Fruit fly (Drosophila melanogaster) whole organism, prepupa: ENCODE measurements around the gene CG31064.

Experiments used
- Blimp-1 ChIP-seq: fragments of 200-800 bp; sonication (Bioruptor generic); optimal IDR thresholded peaks from 3 replicates; lab custom pipeline; 2017; ENCODE audit warnings: missing biosample characterization, missing genetic modification characterization, mild to moderate bottlenecking, moderate library complexity, missing genetic modification reagents
- CG10631 ChIP-seq: fragments of 200-800 bp; sonication (Bioruptor generic); optimal IDR thresholded peaks from 2 replicates; lab custom pipeline; 2016; ENCODE audit warnings: missing biosample characterization, missing genetic modification characterization
- CG11294 ChIP-seq: fragments of 200-800 bp; sonication (Bioruptor generic); IDR thresholded peaks from 2 replicates; pipeline ENCODE4 v1.3.6; 2022; ENCODE audit warnings: missing biosample characterization, missing genetic modification characterization
- CG11762 ChIP-seq: fragments of 200-800 bp; sonication (Bioruptor generic); optimal IDR thresholded peaks from 3 replicates; lab custom pipeline; 2016; ENCODE audit warnings: missing biosample characterization, missing genetic modification characterization; ENCODE audit not compliant: insufficient read depth
- CG11902 ChIP-seq: fragments of 200-800 bp; sonication (Bioruptor generic); optimal IDR thresholded peaks from 3 replicates; lab custom pipeline; 2016; ENCODE audit warnings: missing biosample characterization, missing genetic modification characterization
- CG15336 ChIP-seq: fragments of 200-800 bp; sonication (Bioruptor generic); IDR thresholded peaks from 2 replicates; pipeline ENCODE4 v1.3.6; 2022; ENCODE audit warnings: missing biosample characterization, missing genetic modification characterization
- CG1621 ChIP-seq: fragments of 200-800 bp; sonication (Bioruptor generic); optimal IDR thresholded peaks from 3 replicates; lab custom pipeline; 2018; ENCODE audit warnings: missing biosample characterization, mild to moderate bottlenecking, missing genetic modification characterization
- CG3032 ChIP-seq: fragments of 200-800 bp; optimal IDR thresholded peaks from 2 replicates; lab custom pipeline; 2019; ENCODE audit warnings: missing biosample characterization, mild to moderate bottlenecking, missing genetic modification characterization, moderate library complexity
- CG31627 ChIP-seq: fragments of 200-800 bp; sonication (Bioruptor generic); optimal IDR thresholded peaks from 3 replicates; lab custom pipeline; 2016; ENCODE audit warnings: missing biosample characterization, missing genetic modification characterization
- CG34406 ChIP-seq: fragments of 200-800 bp; sonication (Bioruptor generic); optimal IDR thresholded peaks from 3 replicates; lab custom pipeline; 2016; ENCODE audit warnings: missing biosample characterization, missing genetic modification characterization
- CG3919 ChIP-seq: fragments of 200-800 bp; sonication (Bioruptor generic); optimal IDR thresholded peaks from 3 replicates; lab custom pipeline; 2016; ENCODE audit warnings: missing biosample characterization, missing genetic modification characterization
- CG4318 ChIP-seq: fragments of 200-800 bp; sonication (Bioruptor generic); optimal IDR thresholded peaks from 3 replicates; lab custom pipeline; 2017; ENCODE audit warnings: missing biosample characterization, mild to moderate bottlenecking, missing genetic modification characterization
- CG6792 ChIP-seq: fragments of 200-800 bp; sonication (Bioruptor generic); optimal IDR thresholded peaks from 3 replicates; lab custom pipeline; 2016; ENCODE audit warnings: missing biosample characterization, missing genetic modification characterization
- CG6854 ChIP-seq: fragments of 200-800 bp; sonication (Bioruptor generic); optimal IDR thresholded peaks from 2 replicates; lab custom pipeline; 2017; ENCODE audit warnings: missing biosample characterization, mild to moderate bottlenecking, missing genetic modification characterization
- CG7368 ChIP-seq: fragments of 200-800 bp; sonication (Bioruptor generic); optimal IDR thresholded peaks from 3 replicates; lab custom pipeline; 2016; ENCODE audit warnings: missing biosample characterization, missing genetic modification characterization
- CG8119 ChIP-seq: fragments of 200-800 bp; sonication (Bioruptor generic); IDR thresholded peaks from 3 replicates; pipeline ENCODE4 v1.3.6; 2022; ENCODE audit warnings: missing biosample characterization, missing genetic modification characterization
- CG8319 ChIP-seq: fragments of 200-800 bp; sonication (Bioruptor generic); optimal IDR thresholded peaks from 3 replicates; lab custom pipeline; 2016; ENCODE audit warnings: missing biosample characterization, missing genetic modification characterization
- CG8632 ChIP-seq: fragments of 200-800 bp; sonication (Bioruptor generic); optimal IDR thresholded peaks from 3 replicates; lab custom pipeline; 2016; ENCODE audit warnings: missing biosample characterization, missing genetic modification characterization
- CG9139 ChIP-seq: fragments of 200-800 bp; sonication (Bioruptor generic); optimal IDR thresholded peaks from 3 replicates; lab custom pipeline; 2017; ENCODE audit warnings: missing biosample characterization, mild to moderate bottlenecking, missing genetic modification characterization
- Eip75B ChIP-seq: fragments of 200-800 bp; sonication (Bioruptor generic); optimal IDR thresholded peaks from 3 replicates; lab custom pipeline; 2016; ENCODE audit warnings: missing biosample characterization, missing genetic modification characterization
- Eip78C ChIP-seq: fragments of 200-800 bp; sonication (Bioruptor generic); peaks from one replicate; lab custom pipeline; 2016; ENCODE audit warnings: missing biosample characterization, missing genetic modification characterization
- Eip93F ChIP-seq: fragments of 200-800 bp; sonication (Bioruptor generic); optimal IDR thresholded peaks from 2 replicates; lab custom pipeline; 2016; ENCODE audit warnings: missing biosample characterization, mild to moderate bottlenecking, missing genetic modification characterization
- Ets21C ChIP-seq: fragments of 200-800 bp; sonication (Bioruptor generic); optimal IDR thresholded peaks from 3 replicates; lab custom pipeline; 2016; ENCODE audit warnings: missing biosample characterization, missing genetic modification characterization
- Hr38 ChIP-seq: sonication (Bioruptor generic); optimal IDR thresholded peaks from 2 replicates; lab custom pipeline; 2016; ENCODE audit warnings: missing biosample characterization, missing genetic modification characterization
- Hr39 ChIP-seq: fragments of 200-800 bp; sonication (Bioruptor generic); optimal IDR thresholded peaks from 2 replicates; lab custom pipeline; 2016; ENCODE audit warnings: missing biosample characterization, missing genetic modification characterization
- Hr4 ChIP-seq: fragments of 200-800 bp; sonication (Bioruptor generic); optimal IDR thresholded peaks from 3 replicates; lab custom pipeline; 2016; ENCODE audit warnings: missing biosample characterization, missing genetic modification characterization
- Lpt ChIP-seq: fragments of 200-800 bp; sonication (Bioruptor generic); optimal IDR thresholded peaks from 3 replicates; lab custom pipeline; 2016; ENCODE audit warnings: missing biosample characterization, missing genetic modification characterization
- Met ChIP-seq: fragments of 200-800 bp; sonication (Bioruptor generic); optimal IDR thresholded peaks from 3 replicates; lab custom pipeline; 2016; ENCODE audit warnings: missing biosample characterization, missing genetic modification characterization
- OdsH ChIP-seq: fragments of 200-800 bp; sonication (Bioruptor generic); optimal IDR thresholded peaks from 3 replicates; lab custom pipeline; 2016; ENCODE audit warnings: missing biosample characterization, missing genetic modification characterization
- Sox102F ChIP-seq: fragments of 200-800 bp; sonication (Bioruptor generic); optimal IDR thresholded peaks from 2 replicates; lab custom pipeline; 2016; ENCODE audit warnings: missing biosample characterization, mild to moderate bottlenecking, missing genetic modification characterization
- Sox14 ChIP-seq: fragments of 200-800 bp; sonication (Bioruptor generic); optimal IDR thresholded peaks from 3 replicates; lab custom pipeline; 2016; ENCODE audit warnings: missing biosample characterization, missing genetic modification characterization
- Sox15 ChIP-seq: fragments of 200-800 bp; sonication (Bioruptor generic); optimal IDR thresholded peaks from 3 replicates; lab custom pipeline; 2016; ENCODE audit warnings: missing biosample characterization, missing genetic modification characterization
- achi ChIP-seq: fragments of 200-800 bp; sonication (Bioruptor generic); optimal IDR thresholded peaks from 3 replicates; lab custom pipeline; 2016; ENCODE audit warnings: missing biosample characterization, missing genetic modification characterization
- acj6 ChIP-seq: fragments of 200-800 bp; sonication (Bioruptor generic); optimal IDR thresholded peaks from 3 replicates; lab custom pipeline; 2016; ENCODE audit warnings: missing biosample characterization, missing genetic modification characterization
- dac ChIP-seq: fragments of 200-800 bp; sonication (Bioruptor generic); optimal IDR thresholded peaks from 2 replicates; lab custom pipeline; 2017; ENCODE audit warnings: missing biosample characterization, mild to moderate bottlenecking, missing genetic modification characterization
- eg ChIP-seq: fragments of 200-800 bp; sonication (Bioruptor generic); IDR thresholded peaks from 3 replicates; pipeline ENCODE4 v1.3.6; 2022; ENCODE audit warnings: missing biosample characterization, missing genetic modification characterization
- esn ChIP-seq: fragments of 200-800 bp; sonication (Bioruptor generic); optimal IDR thresholded peaks from 2 replicates; lab custom pipeline; 2016; ENCODE audit warnings: missing biosample characterization, mild to moderate bottlenecking, missing genetic modification characterization, moderate library complexity
- fd59A ChIP-seq: fragments of 200-800 bp; sonication (Bioruptor generic); optimal IDR thresholded peaks from 2 replicates; lab custom pipeline; 2017; ENCODE audit warnings: missing biosample characterization, mild to moderate bottlenecking, missing genetic modification characterization, missing genetic modification reagents
- fd85E ChIP-seq: fragments of 200-800 bp; sonication (Bioruptor generic); optimal IDR thresholded peaks from 3 replicates; lab custom pipeline; 2016; ENCODE audit warnings: missing biosample characterization, missing genetic modification characterization
- fkh ChIP-seq: fragments of 200-800 bp; sonication (Bioruptor generic); optimal IDR thresholded peaks from 3 replicates; lab custom pipeline; 2017; ENCODE audit warnings: missing biosample characterization, mild to moderate bottlenecking, missing genetic modification characterization, moderate library complexity
- lz ChIP-seq: fragments of 200-800 bp; sonication (Bioruptor generic); optimal IDR thresholded peaks from 3 replicates; lab custom pipeline; 2016; ENCODE audit warnings: missing biosample characterization, missing genetic modification characterization
- pdm3 ChIP-seq: fragments of 200-800 bp; sonication (Bioruptor generic); optimal IDR thresholded peaks from 3 replicates; lab custom pipeline; 2016; ENCODE audit warnings: missing biosample characterization, missing genetic modification characterization
- salr ChIP-seq, 2 experiments: fragments of 200-800 bp; sonication (Bioruptor generic); optimal IDR thresholded peaks; 3 replicates each; lab custom pipeline; 2016 to 2018; ENCODE audit warnings: missing biosample characterization in 2 of 2, missing genetic modification characterization in 2 of 2, mild to moderate bottlenecking in 1 of 2
- spab ChIP-seq: fragments of 200-800 bp; sonication (Bioruptor generic); optimal IDR thresholded peaks from 2 replicates; lab custom pipeline; 2017; ENCODE audit warnings: missing biosample characterization, mild to moderate bottlenecking, missing genetic modification characterization, missing genetic modification reagents
- svp ChIP-seq: fragments of 200-800 bp; sonication (Bioruptor generic); peaks from one replicate; lab custom pipeline; 2016; ENCODE audit warnings: missing biosample characterization, missing genetic modification characterization
- topi ChIP-seq: fragments of 200-800 bp; sonication (Bioruptor generic); optimal IDR thresholded peaks from 3 replicates; lab custom pipeline; 2016; ENCODE audit warnings: missing biosample characterization, missing genetic modification characterization

The CG31064 gene

DNA sequence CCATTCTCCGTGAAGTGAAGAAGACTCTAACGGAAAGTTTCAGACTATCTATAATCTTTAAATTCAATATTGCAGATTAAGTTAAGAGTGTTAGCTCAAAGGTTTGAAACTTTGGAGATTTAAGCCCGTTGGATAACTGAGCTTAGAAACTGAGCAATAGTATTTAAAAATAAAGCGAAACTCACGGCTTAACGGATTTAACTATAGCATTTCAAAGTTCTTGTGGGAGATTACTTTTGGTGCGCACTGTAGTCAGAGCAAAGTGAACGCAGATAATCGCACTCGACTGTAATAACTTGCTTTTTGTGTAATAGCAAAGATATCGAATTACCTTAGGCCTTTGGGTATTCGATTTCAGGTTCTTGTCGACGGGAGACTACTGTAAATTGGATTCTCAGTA, 43.4 kb upstream of the CG31064 start, which contains the start of gene mrt (continued):
- TF ChIP-seq OdsH (peak; percentile 72), pdm3 (GFP tag; lab: Kevin White, UChicago) (peak; percentile 70), salr (GFP tag; optimal IDR thresholded peaks at IDR 0.05; lab: Kevin White, UChicago) (peak; percentile 15 to 71), CG31627 (GFP tag; lab: Kevin White, UChicago) (peak; percentile 67), dac (GFP tag; lab: Kevin White, UChicago) (no peak), eg (GFP tag; lab: Robert Waterston, UW) (peak; percentile 66; the same call in 2 of the 3 replicates), svp (peak; percentile 71), Eip75B (peak; percentile 55), CG7368 (peak; percentile 15), lz (peak; percentile 52), CG6792 (GFP tag; lab: Kevin White, UChicago) (peak; percentile 50), Lpt (GFP tag; lab: Kevin White, UChicago) (no peak), Eip93F (no peak), CG11762 (GFP tag; lab: Kevin White, UChicago) (peak; percentile 44), achi (GFP tag; lab: Kevin White, UChicago) (peak; percentile 50), fkh (GFP tag; lab: Kevin White, UChicago) (no peak), CG6854 (GFP tag; lab: Kevin White, UChicago) (no peak), Sox102F (peak; percentile 53), Hr4 (GFP tag; lab: Kevin White, UChicago) (peak; percentile 72), Hr39 (GFP tag; lab: Kevin White, UChicago) (peak; percentile 65)

DNA sequence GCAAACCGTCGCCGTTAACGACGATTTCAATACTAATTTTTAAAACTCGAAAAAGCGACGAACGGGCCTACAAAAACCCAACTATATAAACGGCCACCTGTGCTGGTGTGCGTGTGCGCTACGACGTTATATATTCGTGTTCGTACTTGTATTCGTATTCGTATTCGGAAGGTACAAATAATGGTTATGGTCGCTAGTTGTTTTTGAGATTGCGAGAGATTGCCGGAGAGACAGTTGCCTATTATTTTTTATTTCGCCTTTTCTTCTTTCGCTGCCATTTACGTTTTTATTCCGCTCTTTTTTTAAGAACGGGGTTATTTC, 42.9 kb upstream of the CG31064 start:
- TF ChIP-seq CG31627 (GFP tag; lab: Kevin White, UChicago) (no peak), spab (GFP tag; lab: Kevin White, UChicago) (no peak), acj6 (GFP tag; lab: Kevin White, UChicago) (no peak), Met (GFP tag; lab: Kevin White, UChicago) (no peak), dac (GFP tag; lab: Kevin White, UChicago) (no peak), CG3919 (no peak)

dm6 chr3R:27281022-27281810, 42.3 kb upstream of the CG31064 start:
- peak; percentile 87 for TF ChIP-seq CG9139
- TF ChIP-seq CG4318 (GFP tag; lab: Kevin White, UChicago), result peak; percentile 98
- TF ChIP-seq salr (GFP tag; optimal IDR thresholded peaks at IDR 0.05; lab: Kevin White, UChicago), result peak; percentile 96 to 98
- TF ChIP-seq CG1621, result peak; percentile 99
- TF ChIP-seq CG11762 (GFP tag; lab: Kevin White, UChicago), result peak; percentile 94
- peak; percentile 96 for TF ChIP-seq CG8632 (GFP tag; lab: Kevin White, UChicago)
- TF ChIP-seq CG8119 (GFP tag; lab: Robert Waterston, UW), result peak; percentile 98
- TF ChIP-seq Ets21C (GFP tag; lab: Kevin White, UChicago), result peak; percentile 97
- peak; percentile 96 for TF ChIP-seq fd85E
- peak; percentile 53 for TF ChIP-seq Eip93F
- TF ChIP-seq Eip78C, result peak; percentile 99
- peak; percentile 98 for TF ChIP-seq topi (GFP tag; lab: Kevin White, UChicago)
- peak; percentile 97 for TF ChIP-seq Met (GFP tag; lab: Kevin White, UChicago)
- peak; percentile 97 for TF ChIP-seq achi (GFP tag; lab: Kevin White, UChicago)
- TF ChIP-seq Sox102F, result peak; percentile 98
- peak; percentile 98 for TF ChIP-seq esn (GFP tag; lab: Kevin White, UChicago)
- peak; percentile 97 for TF ChIP-seq CG11294 (GFP tag; lab: Robert Waterston, UW)
- TF ChIP-seq CG3919, result peak; percentile 99
- peak; percentile 97 for TF ChIP-seq acj6 (GFP tag; lab: Kevin White, UChicago)
- TF ChIP-seq Sox14 (GFP tag; lab: Kevin White, UChicago), result peak; percentile 99
- peak; percentile 97 for TF ChIP-seq CG15336 (GFP tag; lab: Robert Waterston, UW)
- peak; percentile 97 for TF ChIP-seq Sox15
- TF ChIP-seq Hr4 (GFP tag; lab: Kevin White, UChicago), result peak; percentile 98
- peak; percentile 92 for TF ChIP-seq CG3032
- TF ChIP-seq lz, result peak; percentile 98
- peak; percentile 98 for TF ChIP-seq svp
- peak; percentile 97 for TF ChIP-seq CG10631 (GFP tag; lab: Kevin White, UChicago)
- peak; percentile 96 for TF ChIP-seq fd59A (GFP tag; lab: Kevin White, UChicago)
- peak; percentile 62 for TF ChIP-seq Hr38 (GFP tag; lab: Kevin White, UChicago)
- TF ChIP-seq CG34406, result peak; percentile 97
- TF ChIP-seq Blimp-1 (GFP tag; lab: Kevin White, UChicago), result peak; percentile 79
- peak; percentile 98 for TF ChIP-seq CG7368
- TF ChIP-seq CG8319 (GFP tag; lab: Kevin White, UChicago), result peak; percentile 95
- TF ChIP-seq CG11902, result peak; percentile 96
